Fruit fly (Drosophila melanogaster) whole organism, embryonic: ENCODE results near the gene CG32161.

Experiments
- Ada2b ChIP-seq: fragments of 200-800 bp; sonication (Bioruptor generic); IDR thresholded peaks from 2 replicates; pipeline ENCODE4 v1.3.6; 2022; ENCODE audit warnings: missing biosample characterization, missing genetic modification characterization
- Adf1 ChIP-seq: fragments of 200-800 bp; sonication (Bioruptor generic); IDR thresholded peaks from 2 replicates; pipeline ENCODE4 v1.3.6; 2022; ENCODE audit warnings: missing biosample characterization, missing genetic modification characterization
- Aef1 ChIP-seq: fragments of 200-800 bp; sonication (Bioruptor generic); IDR thresholded peaks from 3 replicates; pipeline ENCODE4 v1.3.6; 2022; ENCODE audit warnings: missing biosample characterization, missing genetic modification characterization
- BEAF-32 ChIP-seq: fragments of 200-800 bp; sonication (Bioruptor generic); optimal IDR thresholded peaks from 3 replicates; lab custom pipeline; 2017; ENCODE audit warnings: missing biosample characterization, missing genetic modification characterization, mild to moderate bottlenecking, moderate library complexity, missing genetic modification reagents
- CG10321 ChIP-seq: fragments of 200-800 bp; sonication (Bioruptor generic); IDR thresholded peaks from 2 replicates; pipeline ENCODE4 v1.3.6; 2022; ENCODE audit warnings: missing biosample characterization, missing genetic modification characterization
- CG11695 ChIP-seq: fragments of 200-800 bp; sonication (Bioruptor generic); IDR thresholded peaks from 3 replicates; pipeline ENCODE4 v1.3.6; 2022; ENCODE audit warnings: missing biosample characterization, missing genetic modification characterization
- CG12236 ChIP-seq: fragments of 200-800 bp; sonication (Bioruptor generic); optimal IDR thresholded peaks from 2 replicates; lab custom pipeline; 2016; ENCODE audit warnings: missing biosample characterization, missing genetic modification characterization
- CG13123 ChIP-seq: fragments of 200-800 bp; sonication (Bioruptor generic); optimal IDR thresholded peaks from 2 replicates; lab custom pipeline; 2016; ENCODE audit warnings: missing biosample characterization, missing genetic modification characterization
- CG13424 ChIP-seq: fragments of 200-800 bp; sonication (Bioruptor generic); optimal IDR thresholded peaks from 2 replicates; lab custom pipeline; 2019; ENCODE audit warnings: missing biosample characterization, mild to moderate bottlenecking, missing genetic modification characterization, moderate library complexity
- CG2678 ChIP-seq: fragments of 200-800 bp; sonication (Bioruptor generic); optimal IDR thresholded peaks from 3 replicates; lab custom pipeline; 2019; ENCODE audit warnings: missing biosample characterization, mild to moderate bottlenecking, missing genetic modification characterization, moderate library complexity
- CG3726 ChIP-seq: fragments of 200-800 bp; sonication (Bioruptor generic); IDR thresholded peaks from 3 replicates; pipeline ENCODE4, ENCODE4 v1.3.6; 2022; ENCODE audit warnings: missing biosample characterization, missing genetic modification characterization
- CG3838 ChIP-seq: fragments of 200-800 bp; sonication (Bioruptor generic); optimal IDR thresholded peaks from 3 replicates; lab custom pipeline; 2016; ENCODE audit warnings: missing biosample characterization, missing genetic modification characterization
- CG4854 ChIP-seq: fragments of 200-800 bp; sonication (Bioruptor generic); optimal IDR thresholded peaks from 2 replicates; lab custom pipeline; 2016; ENCODE audit warnings: missing biosample characterization, missing genetic modification characterization, inconsistent platforms
- CG6683 ChIP-seq: fragments of 200-800 bp; sonication (Bioruptor generic); optimal IDR thresholded peaks from 2 replicates; lab custom pipeline; 2017; ENCODE audit warnings: missing biosample characterization, mild to moderate bottlenecking, missing genetic modification characterization, missing genetic modification reagents
- CG8388 ChIP-seq: fragments of 200-800 bp; sonication (Bioruptor generic); optimal IDR thresholded peaks from 2 replicates; lab custom pipeline; 2019; ENCODE audit warnings: missing biosample characterization, mild to moderate bottlenecking, missing genetic modification characterization, moderate library complexity
- CG9437 ChIP-seq: fragments of 200-800 bp; sonication (Bioruptor generic); optimal IDR thresholded peaks from 2 replicates; lab custom pipeline; 2018; ENCODE audit warnings: missing biosample characterization, mild to moderate bottlenecking, missing genetic modification characterization
- CG9817 ChIP-seq: fragments of 200-800 bp; sonication (Bioruptor generic); optimal IDR thresholded peaks from 2 replicates; lab custom pipeline; 2018; ENCODE audit warnings: missing biosample characterization, mild to moderate bottlenecking, missing genetic modification characterization, moderate library complexity
- Camta ChIP-seq: fragments of 200-800 bp; sonication (Bioruptor generic); optimal IDR thresholded peaks from 2 replicates; lab custom pipeline; 2016; ENCODE audit warnings: missing biosample characterization, missing genetic modification characterization
- CrebB ChIP-seq: fragments of 200-800 bp; sonication (Bioruptor generic); optimal IDR thresholded peaks from 3 replicates; lab custom pipeline; 2018; ENCODE audit warnings: missing biosample characterization, mild to moderate bottlenecking, missing genetic modification characterization
- D19A ChIP-seq: fragments of 200-800 bp; optimal IDR thresholded peaks from 3 replicates; lab custom pipeline; 2019; ENCODE audit warnings: missing biosample characterization, mild to moderate bottlenecking, missing genetic modification characterization, moderate library complexity
- Deaf1 ChIP-seq: fragments of 200-800 bp; optimal IDR thresholded peaks from 3 replicates; lab custom pipeline; 2019; ENCODE audit warnings: missing biosample characterization, mild to moderate bottlenecking, missing genetic modification characterization, moderate library complexity
- Drgx ChIP-seq: fragments of 200-800 bp; sonication (Bioruptor generic); IDR thresholded peaks from 2 replicates; pipeline ENCODE4 v1.3.6; 2022; ENCODE audit warnings: missing biosample characterization, missing genetic modification characterization
- Fer3 ChIP-seq: fragments of 200-800 bp; sonication (Bioruptor generic); optimal IDR thresholded peaks from 2 replicates; lab custom pipeline; 2018; ENCODE audit warnings: missing biosample characterization, mild to moderate bottlenecking, missing genetic modification characterization, moderate library complexity
- Hr51 ChIP-seq, 2 experiments: fragments of 200-800 bp; sonication (Bioruptor generic); optimal IDR thresholded peaks; 2 replicates in 1 of 2; 3 replicates in 1 of 2; lab custom pipeline; 2016 to 2018; ENCODE audit warnings: missing biosample characterization in 2 of 2, missing genetic modification characterization in 2 of 2, mild to moderate bottlenecking in 1 of 2, moderate library complexity in 1 of 2
- MBD-R2 ChIP-seq: fragments of 200-800 bp; sonication (Bioruptor generic); IDR thresholded peaks from 2 replicates; pipeline ENCODE4 v1.3.6; 2022; ENCODE audit warnings: missing biosample characterization, missing genetic modification characterization
- MTF-1 ChIP-seq: fragments of 200-800 bp; sonication (Bioruptor generic); optimal IDR thresholded peaks from 2 replicates; lab custom pipeline; 2018; ENCODE audit warnings: missing biosample characterization, mild to moderate bottlenecking, missing genetic modification characterization, borderline replicate concordance
- NfI ChIP-seq: fragments of 200-800 bp; sonication (Bioruptor generic); optimal IDR thresholded peaks from 3 replicates; lab custom pipeline; 2018; ENCODE audit warnings: missing biosample characterization, mild to moderate bottlenecking, missing genetic modification characterization, moderate library complexity
- Opbp ChIP-seq: fragments of 200-800 bp; sonication (Bioruptor generic); IDR thresholded peaks from 3 replicates; pipeline ENCODE4 v1.3.6; 2022; ENCODE audit warnings: missing biosample characterization, missing genetic modification characterization; ENCODE audit not compliant: partially characterized antibody
- Spps ChIP-seq: fragments of 200-800 bp; sonication (Bioruptor generic); optimal IDR thresholded peaks from 2 replicates; lab custom pipeline; 2018; ENCODE audit warnings: missing biosample characterization, mild to moderate bottlenecking, missing genetic modification characterization
- cg ChIP-seq: fragments of 200-800 bp; sonication (Bioruptor generic); optimal IDR thresholded peaks from 3 replicates; lab custom pipeline; 2019; ENCODE audit warnings: missing biosample characterization, mild to moderate bottlenecking, missing genetic modification characterization, moderate library complexity
- chinmo ChIP-seq: fragments of 200-800 bp; sonication (Bioruptor generic); IDR thresholded peaks from 4 replicates; pipeline ENCODE4 v1.3.6; 2022; ENCODE audit warnings: missing biosample characterization, missing genetic modification characterization; ENCODE audit not compliant: partially characterized antibody
- crp ChIP-seq, 2 experiments: fragments of 200-800 bp; sonication (Bioruptor generic); optimal IDR thresholded peaks; 2 replicates in 1 of 2; 3 replicates in 1 of 2; lab custom pipeline; 2017; ENCODE audit warnings: missing biosample characterization in 2 of 2, missing genetic modification characterization in 2 of 2, mild to moderate bottlenecking in 1 of 2, moderate library complexity in 1 of 2
- dati ChIP-seq: fragments of 200-800 bp; sonication (Bioruptor generic); IDR thresholded peaks from 2 replicates; pipeline ENCODE4 v1.3.6; 2022; ENCODE audit warnings: missing biosample characterization, missing genetic modification characterization
- dpn ChIP-seq, 2 experiments: fragments of 200-800 bp; sonication (Bioruptor generic); optimal IDR thresholded peaks; 3 replicates each; lab custom pipeline; 2016; ENCODE audit warnings: missing biosample characterization in 2 of 2, missing genetic modification characterization in 2 of 2
- inv ChIP-seq: fragments of 200-800 bp; sonication (Bioruptor generic); IDR thresholded peaks from 2 replicates; pipeline ENCODE4 v1.3.6; 2022; ENCODE audit warnings: missing biosample characterization, missing genetic modification characterization; ENCODE audit not compliant: partially characterized antibody
- knrl ChIP-seq: fragments of 200-800 bp; sonication (Bioruptor generic); IDR thresholded peaks from 3 replicates; pipeline ENCODE4 v1.3.6; 2022; ENCODE audit warnings: missing biosample characterization, missing genetic modification characterization; ENCODE audit not compliant: partially characterized antibody
- mam ChIP-seq: fragments of 200-800 bp; sonication (Bioruptor generic); optimal IDR thresholded peaks from 3 replicates; lab custom pipeline; 2016; ENCODE audit warnings: missing biosample characterization, missing genetic modification characterization
- mirr ChIP-seq: fragments of 200-800 bp; sonication (Bioruptor generic); optimal IDR thresholded peaks from 3 replicates; lab custom pipeline; 2018; ENCODE audit warnings: missing biosample characterization, mild to moderate bottlenecking, missing genetic modification characterization
- pb ChIP-seq: fragments of 200-800 bp; sonication (Bioruptor generic); optimal IDR thresholded peaks from 3 replicates; lab custom pipeline; 2016; ENCODE audit warnings: missing biosample characterization, missing genetic modification characterization
- pros ChIP-seq: fragments of 200-800 bp; sonication (Bioruptor generic); optimal IDR thresholded peaks from 3 replicates; lab custom pipeline; 2019; ENCODE audit warnings: missing biosample characterization, mild to moderate bottlenecking, missing genetic modification characterization, moderate library complexity
- psq ChIP-seq: fragments of 200-800 bp; sonication (Bioruptor generic); optimal IDR thresholded peaks from 2 replicates; lab custom pipeline; 2017; ENCODE audit warnings: missing biosample characterization, missing genetic modification characterization
- pzg ChIP-seq: fragments of 200-800 bp; sonication (Bioruptor generic); optimal IDR thresholded peaks from 3 replicates; lab custom pipeline; 2018; ENCODE audit warnings: missing biosample characterization, mild to moderate bottlenecking, missing genetic modification characterization, moderate library complexity
- ranshi ChIP-seq: fragments of 200-800 bp; sonication (Bioruptor generic); IDR thresholded peaks from 2 replicates; pipeline ENCODE4 v1.3.6; 2022; ENCODE audit warnings: missing biosample characterization, missing genetic modification characterization
- row ChIP-seq: fragments of 200-800 bp; sonication (Bioruptor generic); IDR thresholded peaks from 3 replicates; pipeline ENCODE4 v1.3.6; 2022; ENCODE audit warnings: missing biosample characterization, missing genetic modification characterization
- scrt ChIP-seq: fragments of 200-800 bp; sonication (Bioruptor generic); optimal IDR thresholded peaks from 2 replicates; lab custom pipeline; 2018; ENCODE audit warnings: missing biosample characterization, mild to moderate bottlenecking, missing genetic modification characterization, moderate library complexity
- sd ChIP-seq: fragments of 200-800 bp; sonication (Bioruptor generic); optimal IDR thresholded peaks from 3 replicates; lab custom pipeline; 2018; ENCODE audit warnings: missing biosample characterization, mild to moderate bottlenecking, missing genetic modification characterization, moderate library complexity
- sima ChIP-seq: fragments of 200-800 bp; sonication (Bioruptor generic); optimal IDR thresholded peaks from 2 replicates; lab custom pipeline; 2016; ENCODE audit warnings: missing biosample characterization, missing genetic modification characterization
- trem ChIP-seq: fragments of 200-800 bp; optimal IDR thresholded peaks from 3 replicates; lab custom pipeline; 2019; ENCODE audit warnings: missing biosample characterization, mild to moderate bottlenecking, missing genetic modification characterization, moderate library complexity
- unc-4 ChIP-seq: fragments of 200-800 bp; sonication (Bioruptor generic); IDR thresholded peaks from 2 replicates; pipeline ENCODE4 v1.3.6; 2022; ENCODE audit warnings: missing biosample characterization, missing genetic modification characterization; ENCODE audit not compliant: partially characterized antibody

CG32161 gene

DNA sequence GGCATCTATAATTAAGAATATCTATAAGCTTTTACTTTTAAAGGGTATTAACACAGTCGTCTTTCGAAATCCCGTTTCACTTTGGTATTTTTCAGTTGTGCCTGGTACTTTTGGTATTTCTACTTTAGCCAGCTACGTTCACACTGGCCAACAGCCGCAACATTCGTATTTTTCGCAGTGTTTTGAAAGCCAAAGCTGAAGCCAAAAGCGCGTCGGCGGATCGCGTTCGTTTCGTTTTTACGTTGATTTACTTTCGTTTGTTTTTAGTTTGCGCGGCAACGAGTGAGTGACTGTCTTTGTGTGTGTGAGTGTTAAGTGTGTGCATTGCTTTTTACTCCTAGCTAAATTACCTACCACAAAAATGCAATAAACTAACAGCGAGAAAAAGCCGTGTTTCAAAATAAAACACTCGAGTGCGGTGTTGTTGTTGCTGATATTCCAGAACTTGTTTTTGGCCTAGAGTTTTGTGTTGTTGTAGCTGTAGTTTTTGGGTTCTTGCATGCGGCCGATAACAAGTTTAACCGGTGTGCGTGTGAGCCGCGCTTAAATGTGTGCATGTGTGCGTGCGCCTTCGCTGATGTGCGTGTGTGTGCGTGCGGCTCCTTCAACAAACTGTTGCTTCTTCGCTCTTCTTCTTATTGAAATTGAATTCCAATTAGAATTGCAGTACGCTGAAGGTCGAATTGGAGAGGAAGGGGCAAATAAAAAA, 19.2 kb downstream of the CG32161 start, which contains the start of gene Lmpt (continued):
- no peak for TF ChIP-seq Fer3 (tag; lab: Kevin White, UChicago)
- TF ChIP-seq Ada2b (GFP tag; lab: Robert Waterston, UW): no peak
- TF ChIP-seq sima (GFP tag; lab: Kevin White, UChicago): no peak
- TF ChIP-seq Drgx: 0 out of 2 replicates have a peak, but pooled peaks have one; percentile 25
- peak; percentile 85 for TF ChIP-seq cg (GFP tag; lab: Kevin White, UChicago)
- TF ChIP-seq CG2678 (tag; lab: Kevin White, UChicago): no peak
- TF ChIP-seq Opbp (GFP tag; lab: Robert Waterston, UW): no peak
- peak; percentile 11 for TF ChIP-seq CG8388 (GFP tag; lab: Kevin White, UChicago)
- TF ChIP-seq pzg (GFP tag; lab: Kevin White, UChicago): peak; percentile 73
- TF ChIP-seq Hr51 (GFP tag; optimal IDR thresholded peaks at IDR 0.05; lab: Kevin White, UChicago): no peak
- TF ChIP-seq CG4854 (GFP tag; lab: Kevin White, UChicago): no peak
- peak; percentile 10 for TF ChIP-seq CG9437
- TF ChIP-seq CG10321 (GFP tag; lab: Robert Waterston, UW): no peak
- TF ChIP-seq CG12236: no peak
- TF ChIP-seq dpn (GFP tag; optimal IDR thresholded peaks at IDR 0.05; lab: Kevin White, UChicago): no peak
- TF ChIP-seq psq (GFP tag; lab: Kevin White, UChicago): no peak
- peak; percentile 79; the same call in 2 of the 4 replicates for TF ChIP-seq chinmo (GFP tag; lab: Robert Waterston, UW)
- no peak for TF ChIP-seq CG3726 (GFP tag; lab: Robert Waterston, UW)
- TF ChIP-seq pros: peak; percentile 26
- no peak for TF ChIP-seq Adf1 (GFP tag; lab: Robert Waterston, UW)
- no peak for TF ChIP-seq crp (GFP tag; optimal IDR thresholded peaks at IDR 0.05; lab: Kevin White, UChicago)
- peak; percentile 48 for TF ChIP-seq trem (tag; lab: Kevin White, UChicago)
- no peak for TF ChIP-seq knrl (GFP tag; lab: Robert Waterston, UW)
- TF ChIP-seq NfI (GFP tag; lab: Kevin White, UChicago): no peak
- TF ChIP-seq pb (GFP tag; lab: Kevin White, UChicago): no peak
- no peak for TF ChIP-seq dati (GFP tag; lab: Robert Waterston, UW)
- no peak for TF ChIP-seq Aef1 (GFP tag; lab: Robert Waterston, UW)
- TF ChIP-seq CG6683 (GFP tag; lab: Kevin White, UChicago): no peak
- TF ChIP-seq mirr (GFP tag; lab: Kevin White, UChicago): no peak
- TF ChIP-seq sd: no peak
- no peak for TF ChIP-seq CG11695 (GFP tag; lab: Robert Waterston, UW)
- no peak for TF ChIP-seq CG9817
- TF ChIP-seq CG13424 (tag; lab: Kevin White, UChicago): no peak
- 0 out of 2 replicates have a peak, but pooled peaks have one; percentile 14 for TF ChIP-seq inv (GFP tag; lab: Robert Waterston, UW)
- TF ChIP-seq Spps: no peak
- TF ChIP-seq mam (GFP tag; lab: Kevin White, UChicago): no peak
- no peak for TF ChIP-seq CG3838
- no peak for TF ChIP-seq unc-4 (GFP tag; lab: Robert Waterston, UW)
- TF ChIP-seq CrebB (tag; lab: Kevin White, UChicago): no peak
- peak; percentile 43 for TF ChIP-seq scrt
- peak; percentile 99 for TF ChIP-seq D19A (tag; lab: Kevin White, UChicago)
- peak; percentile 46 for TF ChIP-seq Deaf1 (tag; lab: Kevin White, UChicago)
- no peak for TF ChIP-seq CG13123 (GFP tag; lab: Kevin White, UChicago)
- TF ChIP-seq row (GFP tag; lab: Robert Waterston, UW): peak; percentile 87
- no peak for TF ChIP-seq ranshi (GFP tag; lab: Robert Waterston, UW)
- TF ChIP-seq Camta (GFP tag; lab: Kevin White, UChicago): no peak
- peak; percentile 50 for TF ChIP-seq MBD-R2 (GFP tag; lab: Robert Waterston, UW)
- no peak for TF ChIP-seq MTF-1
- peak; percentile 7 for TF ChIP-seq BEAF-32 (GFP tag; lab: Kevin White, UChicago)
